Fruit fly (Drosophila melanogaster): ENCODE data around the gene X11Lbeta.

X11Lbeta gene

DNA sequence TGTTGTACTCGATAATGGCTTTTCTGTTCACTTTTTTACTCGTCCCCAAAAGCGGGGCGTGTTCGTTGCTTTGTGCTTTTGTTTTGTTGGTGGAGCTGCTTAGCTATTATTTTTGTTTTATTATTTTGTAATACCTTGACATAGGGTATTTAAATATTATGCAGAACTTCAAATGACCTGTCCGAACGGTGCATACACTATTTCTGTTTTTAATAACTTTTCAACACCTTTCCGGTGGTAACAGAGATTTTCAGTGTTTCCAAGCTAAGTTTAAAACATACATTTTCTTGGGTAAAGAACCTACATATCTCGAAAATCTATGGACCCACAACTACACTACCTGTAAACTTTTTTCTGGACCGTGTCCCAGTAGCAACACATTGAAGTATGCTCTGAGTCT is 40.1 kb upstream of the X11Lbeta start (continued):
- TF ChIP-seq CG4360 (GFP tag; IDR thresholded peaks at IDR 0.05) (no peak), CG12236 (GFP tag; optimal IDR thresholded peaks at IDR 0.05) (no peak), CG2120 (GFP tag; optimal IDR thresholded peaks at IDR 0.05) (peak; percentile 61), CHES-1-like (GFP tag; optimal IDR thresholded peaks at IDR 0.05) (peak; percentile 9), dan (GFP tag; IDR thresholded peaks at IDR 0.05) (no peak), cato (GFP tag; optimal IDR thresholded peaks at IDR 0.05; ENCODE audit: borderline replicate concordance) (no peak), row (GFP tag; IDR thresholded peaks at IDR 0.05) (peak; percentile 60), tll (GFP tag; optimal IDR thresholded peaks at IDR 0.05) (no peak), CG6813 (GFP tag; optimal IDR thresholded peaks at IDR 0.05) (no peak), scrt (GFP tag; optimal IDR thresholded peaks at IDR 0.05) (peak; percentile 12), fu2 (GFP tag; optimal IDR thresholded peaks at IDR 0.05) (no peak), corto (GFP tag; optimal IDR thresholded peaks at IDR 0.05) (no peak), CG2889 (GFP tag; IDR thresholded peaks at IDR 0.05) (no peak), CG3847 (GFP tag; IDR thresholded peaks at IDR 0.05) (peak; percentile 32; the same call in 1 of the 2 replicates), slp2 (GFP tag; optimal IDR thresholded peaks at IDR 0.05) (peak; percentile 11), croc (GFP tag; conservative IDR thresholded peaks at IDR 0.05) (no peak), CG7271 (tag; optimal IDR thresholded peaks at IDR 0.05) (no peak), trh (GFP tag; optimal IDR thresholded peaks at IDR 0.05) (no peak), CG18599 (GFP tag; optimal IDR thresholded peaks at IDR 0.05) (peak; percentile 40), CG2202 (tag; optimal IDR thresholded peaks at IDR 0.05) (no peak), al (GFP tag; IDR thresholded peaks at IDR 0.05) (peak; percentile 54), CG10543 (GFP tag; optimal IDR thresholded peaks at IDR 0.05) (no peak), gsb-n (tag; optimal IDR thresholded peaks at IDR 0.05) (no peak), seq (GFP tag; IDR thresholded peaks at IDR 0.05) (no peak), Max (GFP tag; optimal IDR thresholded peaks at IDR 0.05) (no peak), inv (GFP tag; IDR thresholded peaks at IDR 0.05; ENCODE audit: partially characterized antibody) (no peak), zen2 (GFP tag; IDR thresholded peaks at IDR 0.05; ENCODE audit: partially characterized antibody) (no peak), NFAT (GFP tag; IDR thresholded peaks at IDR 0.05) (0 out of 2 replicates have a peak, but pooled peaks have one; percentile 7), CG17359 (tag; optimal IDR thresholded peaks at IDR 0.05) (peak; percentile 25), CG18262 (tag; optimal IDR thresholded peaks at IDR 0.05) (no peak), CG31441 (GFP tag; IDR thresholded peaks at IDR 0.05) (0 out of 2 replicates have a peak, but pooled peaks have one; percentile 18), onecut (GFP tag; IDR thresholded peaks at IDR 0.05) (no peak; the same call in none of the 2 replicates), Ssrp (tag; optimal IDR thresholded peaks at IDR 0.05) (no peak), D (optimal IDR thresholded peaks at IDR 0.05) (no peak), D (GFP tag; optimal IDR thresholded peaks at IDR 0.05) (no peak), Oli (tag; optimal IDR thresholded peaks at IDR 0.05) (no peak), danr (GFP tag; IDR thresholded peaks at IDR 0.05) (0 out of 2 replicates have a peak, but pooled peaks have one; percentile 16), lilli (GFP tag; optimal IDR thresholded peaks at IDR 0.05) (no peak), Nf-YB (GFP tag; optimal IDR thresholded peaks at IDR 0.05) (no peak), az2 (GFP tag; optimal IDR thresholded peaks at IDR 0.05) (no peak), CG17612 (GFP tag; IDR thresholded peaks at IDR 0.05) (no peak), CG7963 (GFP tag; IDR thresholded peaks at IDR 0.05; ENCODE audit: partially characterized antibody) (no peak), p53 (GFP tag; optimal IDR thresholded peaks at IDR 0.05) (no peak), zen (tag; optimal IDR thresholded peaks at IDR 0.05) (no peak), btn (GFP tag; optimal IDR thresholded peaks at IDR 0.05) (no peak), CG1832 (GFP tag; optimal IDR thresholded peaks at IDR 0.05) (no peak), sima (GFP tag; optimal IDR thresholded peaks at IDR 0.05) (no peak), MESR4 (GFP tag; optimal IDR thresholded peaks at IDR 0.05) (no peak), dati (GFP tag; IDR thresholded peaks at IDR 0.05) (no peak), Drgx (GFP tag; IDR thresholded peaks at IDR 0.05) (peak; percentile 86), CG17186 (GFP tag; optimal IDR thresholded peaks at IDR 0.05) (no peak)
